Fruit fly (Drosophila melanogaster): ENCODE results near the gene CG32195.

DNA sequence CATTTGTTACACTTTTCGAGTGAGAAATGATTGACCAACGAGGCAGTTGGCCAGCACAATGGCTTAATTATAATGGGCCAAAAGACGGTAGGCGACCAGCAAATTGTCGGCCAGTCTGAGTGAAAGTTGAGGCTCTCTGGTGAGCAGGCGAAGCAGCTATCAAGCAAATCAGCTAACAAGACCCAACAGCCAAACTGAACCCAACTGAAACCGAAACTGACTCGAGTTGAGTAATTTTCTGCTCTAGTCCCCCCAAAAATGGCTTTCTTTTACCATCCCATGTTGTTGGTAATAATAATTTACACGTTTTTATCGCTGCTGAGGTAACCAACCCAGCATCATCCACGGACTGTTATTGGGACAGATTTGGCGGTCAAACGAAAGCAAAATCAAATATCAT, 50.4 kb downstream of the CG32195 start:
- no peak for TF ChIP-seq CG11617 (GFP tag; optimal IDR thresholded peaks at IDR 0.05)
- no peak for TF ChIP-seq Mnt (GFP tag; optimal IDR thresholded peaks at IDR 0.05)
- no peak for TF ChIP-seq kay (GFP tag; ENCODE audit: borderline replicate concordance)
- TF ChIP-seq CG14711 (tag; optimal IDR thresholded peaks at IDR 0.05): no peak
- TF ChIP-seq CG1620 (GFP tag; optimal IDR thresholded peaks at IDR 0.05): no peak
- no peak for TF ChIP-seq cnc (optimal IDR thresholded peaks at IDR 0.05)
- no peak for TF ChIP-seq CG7045 (GFP tag; optimal IDR thresholded peaks at IDR 0.05)
- no peak for TF ChIP-seq Clk (GFP tag; optimal IDR thresholded peaks at IDR 0.05)
